Worm (Caenorhabditis elegans): Measurements from ENCODE around the gene irk-1.

irk-1 gene

DNA sequence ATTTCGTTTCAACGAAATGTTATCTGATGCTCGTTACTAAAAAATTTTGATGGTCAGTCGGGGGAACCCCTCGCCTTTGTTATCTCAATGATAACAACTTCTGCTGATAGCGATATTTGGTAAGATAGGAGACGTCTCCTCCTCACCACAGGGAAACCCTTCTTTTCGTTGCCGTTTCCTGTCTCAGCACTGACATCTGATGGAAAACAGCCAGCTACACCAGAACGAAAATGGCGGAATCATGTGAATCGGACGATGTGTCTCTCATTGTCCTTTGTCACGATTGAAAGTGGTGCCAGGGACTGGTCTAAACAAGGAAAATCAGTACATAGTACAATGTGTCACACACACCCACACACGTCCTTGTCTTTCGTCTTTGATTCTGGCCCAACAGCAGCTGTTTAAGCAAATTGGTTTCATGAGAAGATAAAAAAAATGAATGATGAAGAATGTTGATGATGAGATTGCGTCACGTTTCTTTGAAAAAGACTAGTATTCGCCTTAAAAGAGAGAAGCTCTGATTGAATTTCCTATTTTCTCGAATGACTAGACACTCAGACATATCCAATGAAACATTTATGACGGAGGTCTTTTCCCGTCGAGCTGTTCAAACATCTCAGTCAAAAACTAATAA, 41.4 kb downstream of the irk-1 start (continued):
- no peak for TF ChIP-seq lir-3 (tag; optimal IDR thresholded peaks at IDR 0.05)
- no peak for TF ChIP-seq tag-97 (GFP tag; IDR thresholded peaks at IDR 0.05)
- TF ChIP-seq cey-2 (tag; optimal IDR thresholded peaks at IDR 0.05; ENCODE audit: borderline replicate concordance, insufficient read depth), result peak; percentile 68
- TF ChIP-seq fos-1 (tag; optimal IDR thresholded peaks at IDR 0.05), result no peak
- peak; percentile 23 for TF ChIP-seq rbr-2 (tag; optimal IDR thresholded peaks at IDR 0.05)
- TF ChIP-seq dmd-6 (GFP tag; IDR thresholded peaks at IDR 0.05), result peak; percentile 91
- no peak for TF ChIP-seq spr-3 (GFP tag; optimal IDR thresholded peaks at IDR 0.05)
- no peak for TF ChIP-seq zag-1 (tag; optimal IDR thresholded peaks at IDR 0.05)
- no peak for TF ChIP-seq nhr-77 (tag; optimal IDR thresholded peaks at IDR 0.05)
- TF ChIP-seq ztf-11 (tag; optimal IDR thresholded peaks at IDR 0.05), result no peak
- no peak for TF ChIP-seq zip-11 (GFP tag; IDR thresholded peaks at IDR 0.05)
- no peak for TF ChIP-seq ceh-28 (tag; optimal IDR thresholded peaks at IDR 0.05)
- peak; percentile 95 for TF ChIP-seq hlh-11 (tag; optimal IDR thresholded peaks at IDR 0.05)
- TF ChIP-seq D1046.2 (GFP tag; IDR thresholded peaks at IDR 0.05), result no peak
- TF ChIP-seq aly-2 (tag; optimal IDR thresholded peaks at IDR 0.05), result no peak
- no peak for TF ChIP-seq Y105C5A.15 (GFP tag; IDR thresholded peaks at IDR 0.05)
- TF ChIP-seq nhr-28 (tag; optimal IDR thresholded peaks at IDR 0.05), result peak; percentile 77
- TF ChIP-seq pqm-1 (tag; optimal IDR thresholded peaks at IDR 0.05), result peak; percentile 34
- no peak for TF ChIP-seq nhr-6 (tag; optimal IDR thresholded peaks at IDR 0.05)
- TF ChIP-seq snpc-1.2 (GFP tag; IDR thresholded peaks at IDR 0.05), result no peak
- no peak for TF ChIP-seq nhr-76 (tag; optimal IDR thresholded peaks at IDR 0.05)
- peak; percentile 52 for TF ChIP-seq fkh-10 (GFP tag; optimal IDR thresholded peaks at IDR 0.05)
- TF ChIP-seq ceh-62 (tag; optimal IDR thresholded peaks at IDR 0.05), result no peak
- TF ChIP-seq dpl-1 (GFP tag; optimal IDR thresholded peaks at IDR 0.05), result peak; percentile 45
- TF ChIP-seq set-16 (GFP tag; IDR thresholded peaks at IDR 0.05), result no peak
- no peak for TF ChIP-seq lin-15B (tag; optimal IDR thresholded peaks at IDR 0.05)
- no peak for TF ChIP-seq ZK337.2 (GFP tag; IDR thresholded peaks at IDR 0.05)
- TF ChIP-seq gei-8 (GFP tag; optimal IDR thresholded peaks at IDR 0.05), result peak; percentile 27
- TF ChIP-seq lsy-2 (tag; optimal IDR thresholded peaks at IDR 0.05), result peak; percentile 8 to 45
- peak; percentile 79 for TF ChIP-seq mxl-2 (GFP tag; conservative IDR thresholded peaks at IDR 0.05)
- TF ChIP-seq ceh-32 (tag; optimal IDR thresholded peaks at IDR 0.05; ENCODE audit: poor library complexity), result no peak
- no peak for TF ChIP-seq lin-39 (tag; optimal IDR thresholded peaks at IDR 0.05)
- no peak for TF ChIP-seq nhr-111 (GFP tag; optimal IDR thresholded peaks at IDR 0.05)
- TF ChIP-seq mxl-3 (GFP tag; optimal IDR thresholded peaks at IDR 0.05), result peak; percentile 80
- peak in 1 of 2 experiments; percentile 24 for TF ChIP-seq hif-1 (tag; optimal IDR thresholded peaks at IDR 0.05)
- TF ChIP-seq mdl-1 (tag; optimal IDR thresholded peaks at IDR 0.05), result peak; percentile 97 to 98
- no peak for TF ChIP-seq F37D6.2 (tag; optimal IDR thresholded peaks at IDR 0.05)
- peak; percentile 55; the same call in 1 of the 2 replicates for TF ChIP-seq ctbp-1 (GFP tag; IDR thresholded peaks at IDR 0.05)
- TF ChIP-seq daf-16 (GFP tag; optimal IDR thresholded peaks at IDR 0.05), result peak in 1 of 2 experiments; percentile 73
- TF ChIP-seq daf-16 (tag; optimal IDR thresholded peaks at IDR 0.05), result peak; percentile 95
- peak; percentile 37; the same call in 1 of the 2 replicates for TF ChIP-seq lin-29 (GFP tag; IDR thresholded peaks at IDR 0.05)
- TF ChIP-seq T20F7.1 (GFP tag; optimal IDR thresholded peaks at IDR 0.05), result peak; percentile 14
- no peak for TF ChIP-seq dmd-9 (GFP tag; IDR thresholded peaks at IDR 0.05)
- no peak for TF ChIP-seq daf-19 (GFP tag; conservative IDR thresholded peaks at IDR 0.05)
- no peak for TF ChIP-seq spr-1 (tag; optimal IDR thresholded peaks at IDR 0.05)
- TF ChIP-seq php-3 (GFP tag; IDR thresholded peaks at IDR 0.05), result peak; percentile 75
- peak; percentile 50 for TF ChIP-seq dve-1 (tag; optimal IDR thresholded peaks at IDR 0.05; ENCODE audit: insufficient read depth)
- TF ChIP-seq madf-5 (GFP tag; IDR thresholded peaks at IDR 0.05), result no peak
- no peak for TF ChIP-seq ceh-82 (tag; optimal IDR thresholded peaks at IDR 0.05)
- no peak for TF ChIP-seq nhr-42 (GFP tag; IDR thresholded peaks at IDR 0.05)
- peak; percentile 67; the same call in 1 of the 2 replicates for TF ChIP-seq saeg-2 (GFP tag; IDR thresholded peaks at IDR 0.05)

Measured in whole organism, L4 larva.